Worm (Caenorhabditis elegans) whole organism, L2 larva: ENCODE results near the gene M163.22.

Experiments
- R02D3.7 ChIP-seq: fragments of 150-350 bp; optimal IDR thresholded peaks from 2 replicates; lab custom pipeline; 2014; ENCODE audit warnings: missing biosample characterization, missing genetic modification characterization
- elt-3 ChIP-seq: sonication (generic microtip); optimal IDR thresholded peaks from 2 replicates; lab custom pipeline; 2017; ENCODE audit warnings: missing biosample characterization, missing genetic modification characterization
- fos-1 ChIP-seq: fragments of 150-350 bp; optimal IDR thresholded peaks from 2 replicates; lab custom pipeline; 2014; ENCODE audit warnings: missing biosample characterization, missing genetic modification characterization
- lin-11 ChIP-seq: fragments of 150-350 bp; sonication (generic microtip); optimal IDR thresholded peaks from 2 replicates; lab custom pipeline; 2014; ENCODE audit warnings: missing biosample characterization, missing genetic modification characterization, inconsistent platforms, mixed read lengths
- lin-13 ChIP-seq: fragments of 150-350 bp; optimal IDR thresholded peaks from 2 replicates; lab custom pipeline; 2014; ENCODE audit warnings: missing biosample characterization, missing genetic modification reagents, missing genetic modification characterization
- lsy-2 ChIP-seq, 2 experiments: fragments of 150-350 bp in 1 of 2; sonication (generic microtip) in 1 of 2; optimal IDR thresholded peaks; 2 replicates each; lab custom pipeline; 2014 to 2017; ENCODE audit warnings: missing biosample characterization in 2 of 2, missing genetic modification characterization in 2 of 2
- mdl-1 ChIP-seq, 2 experiments: fragments of 150-350 bp in 1 of 2; sonication (generic microtip) in 1 of 2; optimal IDR thresholded peaks; 2 replicates each; lab custom pipeline; 2017; ENCODE audit warnings: missing biosample characterization in 2 of 2, missing genetic modification characterization in 2 of 2
- nhr-23 ChIP-seq: fragments of 150-350 bp; optimal IDR thresholded peaks from 2 replicates; lab custom pipeline; 2014; ENCODE audit warnings: missing biosample characterization, missing genetic modification reagents, missing genetic modification characterization
- nhr-6 ChIP-seq: fragments of 150-350 bp; optimal IDR thresholded peaks from 2 replicates; lab custom pipeline; 2014; ENCODE audit warnings: missing biosample characterization, missing genetic modification characterization
- nhr-77 ChIP-seq: fragments of 150-350 bp; optimal IDR thresholded peaks from 2 replicates; lab custom pipeline; 2014; ENCODE audit warnings: missing biosample characterization, missing genetic modification characterization
- skn-1 ChIP-seq: sonication (generic microtip); optimal IDR thresholded peaks from 2 replicates; lab custom pipeline; 2017; ENCODE audit warnings: missing biosample characterization, missing genetic modification characterization
- unc-55 ChIP-seq: fragments of 150-350 bp; sonication (generic microtip); optimal IDR thresholded peaks from 3 replicates; lab custom pipeline; 2014; ENCODE audit warnings: missing biosample characterization, missing genetic modification reagents, missing genetic modification characterization
- unc-62 ChIP-seq: fragments of 150-350 bp; optimal IDR thresholded peaks from 2 replicates; lab custom pipeline; 2014; ENCODE audit warnings: missing biosample characterization, missing genetic modification reagents, missing genetic modification characterization
- ztf-11 ChIP-seq: sonication (generic microtip); optimal IDR thresholded peaks from 2 replicates; lab custom pipeline; 2017; ENCODE audit warnings: missing biosample characterization, missing genetic modification characterization

DNA sequence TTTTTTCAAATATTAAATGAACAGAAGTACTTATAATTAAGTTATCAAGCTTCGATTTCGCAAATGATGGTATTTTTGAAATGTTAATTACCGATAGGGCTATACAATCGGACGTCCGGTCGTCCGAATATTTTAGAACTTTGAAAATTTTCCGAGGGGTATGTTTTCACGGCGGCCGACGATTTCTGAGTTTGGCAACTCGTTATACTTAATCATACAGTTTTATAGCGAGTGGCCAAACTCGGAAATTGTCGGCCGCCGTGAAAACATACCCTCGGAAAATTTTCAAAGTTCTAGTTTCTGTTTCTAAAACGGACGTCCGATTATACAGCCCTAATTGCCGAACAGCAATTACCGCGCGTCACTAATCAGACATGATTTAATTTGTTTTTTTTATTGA lies 41.5 kb upstream of the M163.22 start:
- no peak for TF ChIP-seq lin-13 (GFP tag; lab: Kevin White, UChicago)
- TF ChIP-seq skn-1 (tag; lab: Kevin White, UChicago), result no peak
- no peak for TF ChIP-seq fos-1
- TF ChIP-seq unc-62 (GFP tag; lab: Kevin White, UChicago), result no peak
- TF ChIP-seq R02D3.7 (tag; lab: Kevin White, UChicago), result no peak
- no peak for TF ChIP-seq nhr-77
- TF ChIP-seq nhr-6 (tag; lab: Kevin White, UChicago), result no peak
- no peak for TF ChIP-seq unc-55
- no peak for TF ChIP-seq ztf-11
- TF ChIP-seq mdl-1 (tag; optimal IDR thresholded peaks at IDR 0.05; lab: Kevin White, UChicago), result no peak
- no peak for TF ChIP-seq nhr-23 (tag; lab: Kevin White, UChicago)
- TF ChIP-seq lin-11 (tag; lab: Kevin White, UChicago), result no peak
- TF ChIP-seq lsy-2 (tag; optimal IDR thresholded peaks at IDR 0.05; lab: Kevin White, UChicago), result no peak
- no peak for TF ChIP-seq elt-3 (tag; lab: Kevin White, UChicago)
